Worm (Caenorhabditis elegans): Measurements from ENCODE around the gene mpst-7.

ce11 chrV:12988256-12988655, 27.3 kb upstream of the mpst-7 start, which contains the start of gene F15B9.8:
- no peak for TF ChIP-seq mdl-1 (tag; optimal IDR thresholded peaks at IDR 0.05)
- no peak for TF ChIP-seq unc-62 (GFP tag; optimal IDR thresholded peaks at IDR 0.05)
- no peak for TF ChIP-seq sem-4 (tag; optimal IDR thresholded peaks at IDR 0.05)
- TF ChIP-seq ceh-82 (tag; optimal IDR thresholded peaks at IDR 0.05) = no peak
- TF ChIP-seq egl-27 (tag; optimal IDR thresholded peaks at IDR 0.05) = no peak
- TF ChIP-seq snpc-4 (tag; optimal IDR thresholded peaks at IDR 0.05) = no peak
- TF ChIP-seq aly-2 (tag; optimal IDR thresholded peaks at IDR 0.05) = no peak
- TF ChIP-seq elt-3 (tag; optimal IDR thresholded peaks at IDR 0.05) = no peak
- TF ChIP-seq ceh-16 (tag; optimal IDR thresholded peaks at IDR 0.05) = no peak
- no peak for TF ChIP-seq ztf-11 (tag; optimal IDR thresholded peaks at IDR 0.05)
